Fruit fly (Drosophila melanogaster) Kc167 (cell line): ENCODE results near the gene Msh6.

ENCODE experiments used
- Myc ChIP-seq: fragments of >200 bp; optimal IDR thresholded peaks from 2 replicates; lab custom pipeline; 2017; ENCODE audit warnings: missing external identifiers
- Sin3A ChIP-seq: fragments of >200 bp; optimal IDR thresholded peaks from 2 replicates; lab custom pipeline; 2018; ENCODE audit warnings: missing external identifiers
- h ChIP-seq: fragments of >200 bp; optimal IDR thresholded peaks from 3 replicates; lab custom pipeline; 2018; ENCODE audit warnings: missing external identifiers
- insv ChIP-seq: fragments of >200 bp; optimal IDR thresholded peaks from 3 replicates; lab custom pipeline; 2018; ENCODE audit warnings: missing external identifiers
- psq ChIP-seq: fragments of >200 bp; optimal IDR thresholded peaks from 2 replicates; lab custom pipeline; 2017; ENCODE audit warnings: missing external identifiers
- ttk ChIP-seq: sonication (Bioruptor generic); optimal IDR thresholded peaks from 2 replicates; lab custom pipeline; 2017; ENCODE audit warnings: missing external identifiers

Gene Msh6

DNA sequence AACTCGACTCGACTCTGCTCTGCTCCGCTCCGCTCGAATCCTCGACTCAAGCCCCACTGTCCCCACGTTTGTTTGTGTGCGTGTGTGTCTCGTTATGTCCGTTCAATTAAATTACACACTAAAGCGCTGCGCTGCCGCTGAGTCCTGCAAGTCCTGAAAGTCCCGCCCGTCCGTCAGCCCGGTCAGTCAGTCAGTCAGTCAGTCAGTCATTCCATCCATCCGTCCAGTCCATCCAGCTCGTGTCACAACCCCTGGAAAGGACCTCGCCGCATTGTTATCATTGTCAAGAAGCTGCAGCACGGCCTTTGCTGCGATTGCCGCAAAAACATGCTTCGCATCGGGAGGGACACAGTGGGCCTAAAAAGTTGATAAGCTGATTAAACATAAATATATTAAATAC is 10.6 kb upstream of the Msh6 start:
- TF ChIP-seq psq (lab: Kevin White, UChicago), result no peak
- TF ChIP-seq Myc (lab: Kevin White, UChicago), result no peak
- no peak for TF ChIP-seq insv (lab: Kevin White, UChicago)

dm6 chr3L:15163414-15163813 is 5.1 kb upstream of the Msh6 start, which contains the start of gene CG7011:
TSS of gene CG7011 (minus strand) at chr3L:15163628.
- TF ChIP-seq Myc (lab: Kevin White, UChicago) (no peak), Sin3A (lab: Kevin White, UChicago) (no peak), h (no peak), psq (lab: Kevin White, UChicago) (no peak), ttk (lab: Kevin White, UChicago) (no peak), insv (lab: Kevin White, UChicago) (no peak)

DNA sequence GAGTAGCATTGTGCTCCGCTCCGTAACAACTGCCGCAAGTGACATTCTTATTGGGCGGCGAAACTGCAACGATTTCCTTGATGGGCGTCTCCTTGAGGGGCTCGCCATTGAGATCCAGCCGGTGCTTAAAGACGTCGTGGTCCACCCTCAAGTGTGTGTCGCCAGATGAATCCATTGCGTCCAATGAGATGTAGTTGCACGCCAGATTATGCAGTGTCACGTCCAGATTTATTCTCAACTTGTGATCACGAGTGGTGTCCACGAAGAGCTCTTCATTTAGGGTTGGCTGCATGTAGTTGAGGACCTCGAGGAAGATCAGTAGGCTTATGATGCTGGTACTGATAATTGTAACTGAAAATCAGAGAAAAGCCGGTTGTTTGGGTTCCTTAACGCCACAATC is 4.6 kb upstream of the Msh6 start:
- no peak for TF ChIP-seq ttk (lab: Kevin White, UChicago)
- TF ChIP-seq Sin3A (lab: Kevin White, UChicago), result no peak
- no peak for TF ChIP-seq insv (lab: Kevin White, UChicago)
- TF ChIP-seq psq (lab: Kevin White, UChicago), result no peak
- no peak for TF ChIP-seq h
- no peak for TF ChIP-seq Myc (lab: Kevin White, UChicago)

dm6 chr3L:15162005-15162404 is 3.6 kb upstream of the Msh6 start:
- TF ChIP-seq ttk (lab: Kevin White, UChicago) (no peak), Myc (lab: Kevin White, UChicago) (no peak), h (no peak), insv (lab: Kevin White, UChicago) (no peak), Sin3A (lab: Kevin White, UChicago) (no peak), psq (lab: Kevin White, UChicago) (no peak)

DNA sequence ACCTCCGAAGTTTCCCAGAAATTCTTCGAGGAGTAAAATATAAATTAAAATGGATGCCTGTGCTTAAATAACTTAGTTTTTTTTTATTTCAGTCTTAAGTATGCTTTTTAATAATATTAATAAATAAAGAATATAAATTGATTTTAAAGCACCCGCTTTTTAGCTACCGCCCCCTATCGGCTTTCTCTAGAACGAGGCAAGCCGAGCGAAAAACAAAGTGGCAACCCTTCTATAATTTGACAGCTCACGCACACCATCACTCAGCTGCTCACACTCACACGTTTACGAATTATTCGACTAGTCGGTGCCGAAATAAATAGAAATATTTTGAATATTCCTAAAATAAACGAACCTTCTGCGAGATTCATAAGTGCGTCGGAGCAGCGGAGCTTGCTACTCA is 3.2 kb upstream of the Msh6 start, which contains the start of gene CG6878:
Gene CG6878, plus strand, starts transcription at position 269 of the 400 bp plus-strand sequence.
- no peak for TF ChIP-seq Sin3A (lab: Kevin White, UChicago)
- TF ChIP-seq h, result no peak
- TF ChIP-seq ttk (lab: Kevin White, UChicago), result no peak
- TF ChIP-seq Myc (lab: Kevin White, UChicago), result no peak
- TF ChIP-seq psq (lab: Kevin White, UChicago), result no peak
- no peak for TF ChIP-seq insv (lab: Kevin White, UChicago)

dm6 chr3L:15150028-15150427 is 8.3 kb downstream of the Msh6 start:
- TF ChIP-seq psq (lab: Kevin White, UChicago) (no peak), Sin3A (lab: Kevin White, UChicago) (no peak), h (no peak), Myc (lab: Kevin White, UChicago) (no peak), insv (lab: Kevin White, UChicago) (no peak), ttk (lab: Kevin White, UChicago) (no peak)

dm6 chr3L:15146643-15147187 is 11.6 kb downstream of the Msh6 start, which contains the start of gene FucTA:
TSS of gene FucTA (plus strand) at chr3L:15147137.
- TF ChIP-seq insv (lab: Kevin White, UChicago) (no peak), Sin3A (lab: Kevin White, UChicago) (no peak), Myc (lab: Kevin White, UChicago) (no peak), ttk (lab: Kevin White, UChicago) (no peak), psq (lab: Kevin White, UChicago) (no peak), h (no peak)

dm6 chr3L:15143638-15144600 is 14.4 kb downstream of the Msh6 start, which contains the start of the genes CG32147 and Pex3:
TSS of gene CG32147 (minus strand) at chr3L:15144059.
TSS of gene Pex3 (plus strand) at chr3L:15144355.
- TF ChIP-seq Sin3A (lab: Kevin White, UChicago), result no peak
- TF ChIP-seq insv (lab: Kevin White, UChicago), result no peak
- no peak for TF ChIP-seq psq (lab: Kevin White, UChicago)
- no peak for TF ChIP-seq h
- no peak for TF ChIP-seq ttk (lab: Kevin White, UChicago)
- no peak for TF ChIP-seq Myc (lab: Kevin White, UChicago)

- TF ChIP-seq h (no peak), ttk (lab: Kevin White, UChicago) (no peak), Myc (lab: Kevin White, UChicago) (no peak), insv (lab: Kevin White, UChicago) (no peak), Sin3A (lab: Kevin White, UChicago) (no peak), psq (lab: Kevin White, UChicago) (no peak)
Measured at dm6 chr3L:15143108-15143507, 15.3 kb downstream of the Msh6 start.

DNA sequence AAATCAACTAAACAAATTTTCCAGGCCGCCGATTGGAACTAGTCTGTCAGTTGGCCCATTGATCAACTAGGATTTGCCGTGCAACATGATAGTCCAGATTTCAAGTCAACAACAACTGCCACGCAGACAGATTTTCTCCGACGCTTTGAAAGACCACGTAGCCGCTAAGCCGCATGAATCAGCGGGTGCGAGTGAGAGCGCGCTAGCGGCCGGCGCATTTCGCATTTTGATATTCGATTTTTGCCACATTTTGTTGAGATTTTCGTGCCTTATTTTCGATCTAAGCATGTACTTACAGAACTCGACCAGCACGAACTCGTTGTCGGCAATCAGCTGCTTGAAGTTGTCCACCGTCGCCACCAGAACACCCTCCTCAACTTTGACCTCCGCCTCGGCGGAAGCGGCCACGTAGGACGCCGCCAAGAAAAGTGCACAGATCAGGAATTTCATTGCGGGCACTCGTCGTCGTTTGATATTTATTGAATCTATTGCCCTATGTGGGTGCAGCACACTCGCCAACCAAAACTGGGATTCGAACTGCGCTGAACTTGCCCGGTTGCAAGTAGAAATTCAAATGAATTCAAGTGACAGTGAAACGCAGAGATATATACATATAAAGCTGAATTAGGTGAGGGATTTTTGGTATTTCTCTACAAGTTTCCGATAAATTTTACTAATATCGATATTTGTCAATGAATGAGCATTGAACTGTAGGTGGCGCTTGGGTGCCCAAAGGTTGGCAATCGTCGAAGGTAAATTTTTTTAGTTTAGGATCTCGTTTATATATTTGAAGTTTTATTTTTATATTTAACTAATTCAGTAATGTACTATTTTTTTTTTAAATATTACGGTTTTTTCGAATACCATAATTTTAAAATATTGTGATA is 16.1 kb downstream of the Msh6 start, which contains the start of gene Pdi:
Gene Pdi, minus strand, starts transcription at position 837 of the 887 bp plus-strand sequence.
- TF ChIP-seq Sin3A (lab: Kevin White, UChicago), result no peak
- no peak for TF ChIP-seq ttk (lab: Kevin White, UChicago)
- TF ChIP-seq psq (lab: Kevin White, UChicago), result no peak
- TF ChIP-seq Myc (lab: Kevin White, UChicago), result no peak
- no peak for TF ChIP-seq h
- no peak for TF ChIP-seq insv (lab: Kevin White, UChicago)
